Worm (Caenorhabditis elegans) whole organism, L4/young adult: ENCODE data around the gene clec-193.
"Not testable (repeated sequence)": the region's sequence is repeated elsewhere in the genome, so short reads cannot be mapped to it uniquely, and the experiment has no call there.

ENCODE experiments used
- W03F9.2 ChIP-seq: fragments of 150-350 bp; optimal IDR thresholded peaks from 2 replicates; lab custom pipeline; 2014; ENCODE audit warnings: missing biosample characterization, missing genetic modification characterization
- dao-5 ChIP-seq: sonication (generic microtip); optimal IDR thresholded peaks from 2 replicates; lab custom pipeline; 2016; ENCODE audit warnings: missing genotype, missing genetic modification characterization, moderate library complexity, missing compliant biosample characterization
- him-1 ChIP-seq: sonication (generic microtip); optimal IDR thresholded peaks from 2 replicates; lab custom pipeline; 2016; ENCODE audit warnings: missing genotype, missing genetic modification reagents, missing genetic modification characterization, missing compliant biosample characterization

Gene clec-193

ce11 chrIV:16775455-16775854 is 30.8 kb downstream of the clec-193 start, which contains the start of gene Y43D4A.5:
Gene Y43D4A.5 (plus strand): TSS chrIV:16775755.
- TF ChIP-seq W03F9.2 (tag; lab: Kevin White, UChicago) = no peak
- no peak for TF ChIP-seq dao-5 (tag; lab: Kevin White, UChicago)
- TF ChIP-seq him-1 (tag; lab: Kevin White, UChicago) = no peak

ce11 chrIV:16775029-16775428 is 31.2 kb downstream of the clec-193 start:
- TF ChIP-seq dao-5 (tag; lab: Kevin White, UChicago) (peak; percentile 15), him-1 (tag; lab: Kevin White, UChicago) (no peak), W03F9.2 (tag; lab: Kevin White, UChicago) (peak; percentile 34)

- not testable (repeated sequence) for TF ChIP-seq dao-5, W03F9.2, him-1 (tag; lab: Kevin White, UChicago)
Observed at ce11 chrIV:16755771-16756170, 50.5 kb downstream of the clec-193 start, which contains the start of gene Y43D4A.2. Gene Y43D4A.2 (minus strand): TSS chrIV:16755871.
